Fruit fly (Drosophila melanogaster) whole organism, embryonic: ENCODE data around the gene fok.

Source experiments
- CG10274 ChIP-seq: fragments of 200-800 bp; sonication (Bioruptor generic); optimal IDR thresholded peaks from 3 replicates; lab custom pipeline; 2017; ENCODE audit warnings: missing biosample characterization, mild to moderate bottlenecking, missing genetic modification characterization
- CG10366 ChIP-seq: fragments of 200-800 bp; sonication (Bioruptor generic); IDR thresholded peaks from 2 replicates; pipeline ENCODE4 v1.3.6; 2022; ENCODE audit warnings: missing biosample characterization, missing genetic modification characterization
- CG11695 ChIP-seq: fragments of 200-800 bp; sonication (Bioruptor generic); IDR thresholded peaks from 3 replicates; pipeline ENCODE4 v1.3.6; 2022; ENCODE audit warnings: missing biosample characterization, missing genetic modification characterization
- CG11723 ChIP-seq: fragments of 200-800 bp; sonication (Bioruptor generic); optimal IDR thresholded peaks from 2 replicates; lab custom pipeline; 2017; ENCODE audit warnings: missing biosample characterization, mild to moderate bottlenecking, missing genetic modification characterization
- CG12104 ChIP-seq: fragments of 200-800 bp; sonication (Bioruptor generic); optimal IDR thresholded peaks from 3 replicates; lab custom pipeline; 2016; ENCODE audit warnings: missing biosample characterization, missing genetic modification characterization
- CG13624 ChIP-seq: fragments of 200-800 bp; sonication (Bioruptor generic); optimal IDR thresholded peaks from 2 replicates; lab custom pipeline; 2016; ENCODE audit warnings: missing biosample characterization, missing genetic modification characterization
- CG13775 ChIP-seq: fragments of 200-800 bp; sonication (Bioruptor generic); optimal IDR thresholded peaks from 3 replicates; lab custom pipeline; 2017; ENCODE audit warnings: missing biosample characterization, mild to moderate bottlenecking, missing genetic modification characterization
- CG14710 ChIP-seq: fragments of 200-800 bp; sonication (Bioruptor generic); optimal IDR thresholded peaks from 3 replicates; lab custom pipeline; 2019; ENCODE audit warnings: missing biosample characterization, mild to moderate bottlenecking, missing genetic modification characterization, moderate library complexity
- CG18764 ChIP-seq: fragments of 200-800 bp; sonication (Bioruptor generic); optimal IDR thresholded peaks from 3 replicates; lab custom pipeline; 2016; ENCODE audit warnings: missing biosample characterization, missing genetic modification characterization
- CG2199 ChIP-seq: fragments of 200-800 bp; sonication (Bioruptor generic); IDR thresholded peaks from 3 replicates; pipeline ENCODE4 v1.3.6; 2022; ENCODE audit warnings: missing biosample characterization, missing genetic modification characterization
- CG30020 ChIP-seq: fragments of 200-800 bp; optimal IDR thresholded peaks from 2 replicates; lab custom pipeline; 2019; ENCODE audit warnings: missing biosample characterization, mild to moderate bottlenecking, missing genetic modification characterization, moderate library complexity
- CG3995 ChIP-seq: fragments of 200-800 bp; sonication (Bioruptor generic); optimal IDR thresholded peaks from 3 replicates; lab custom pipeline; 2016; ENCODE audit warnings: missing biosample characterization, missing genetic modification characterization
- CG7839 ChIP-seq: fragments of 200-800 bp; sonication (Bioruptor generic); optimal IDR thresholded peaks from 3 replicates; lab custom pipeline; 2018; ENCODE audit warnings: missing biosample characterization, mild to moderate bottlenecking, missing genetic modification characterization, moderate library complexity
- CG8089 ChIP-seq: fragments of 200-800 bp; sonication (Bioruptor generic); optimal IDR thresholded peaks from 3 replicates; lab custom pipeline; 2016; ENCODE audit warnings: missing biosample characterization, missing genetic modification characterization
- CG8388 ChIP-seq: fragments of 200-800 bp; sonication (Bioruptor generic); optimal IDR thresholded peaks from 2 replicates; lab custom pipeline; 2019; ENCODE audit warnings: missing biosample characterization, mild to moderate bottlenecking, missing genetic modification characterization, moderate library complexity
- Dll ChIP-seq: fragments of 200-800 bp; sonication (Bioruptor generic); IDR thresholded peaks from 4 replicates; pipeline ENCODE4 v1.3.6; 2022; ENCODE audit warnings: missing biosample characterization, missing genetic modification characterization; ENCODE audit not compliant: partially characterized antibody
- E2f1 ChIP-seq: fragments of 200-800 bp; sonication (Bioruptor generic); IDR thresholded peaks from 2 replicates; pipeline ENCODE4 v1.3.6; 2022; ENCODE audit warnings: missing biosample characterization, missing genetic modification characterization
- ERR ChIP-seq: fragments of 200-800 bp; sonication (Bioruptor generic); optimal IDR thresholded peaks from 2 replicates; lab custom pipeline; 2016; ENCODE audit warnings: missing biosample characterization, missing genetic modification characterization
- Gug ChIP-seq: fragments of 200-800 bp; sonication (Bioruptor generic); IDR thresholded peaks from 4 replicates; pipeline ENCODE4 v1.3.6; 2022; ENCODE audit warnings: missing biosample characterization, missing genetic modification characterization
- H15 ChIP-seq: fragments of 200-800 bp; sonication (Bioruptor generic); IDR thresholded peaks from 3 replicates; pipeline ENCODE4 v1.3.6; 2022; ENCODE audit warnings: missing biosample characterization, missing genetic modification characterization
- HLH54F ChIP-seq: fragments of 200-800 bp; sonication (Bioruptor generic); optimal IDR thresholded peaks from 3 replicates; lab custom pipeline; 2016; ENCODE audit warnings: missing biosample characterization, missing genetic modification characterization
- Hey ChIP-seq: fragments of 200-800 bp; sonication (Bioruptor generic); optimal IDR thresholded peaks from 3 replicates; lab custom pipeline; 2018; ENCODE audit warnings: missing biosample characterization, mild to moderate bottlenecking, missing genetic modification characterization
- Lim3 ChIP-seq: fragments of 200-800 bp; sonication (Bioruptor generic); IDR thresholded peaks from 2 replicates; pipeline ENCODE4 v1.3.6; 2022; ENCODE audit warnings: missing biosample characterization, missing genetic modification characterization
- Mad ChIP-seq: fragments of 200-800 bp; sonication (Bioruptor generic); optimal IDR thresholded peaks from 2 replicates; lab custom pipeline; 2016; ENCODE audit warnings: missing biosample characterization, missing genetic modification characterization
- Neu2 ChIP-seq: fragments of 200-800 bp; sonication (Bioruptor generic); optimal IDR thresholded peaks from 3 replicates; lab custom pipeline; 2016; ENCODE audit warnings: missing biosample characterization, missing genetic modification characterization, borderline replicate concordance
- Stat92E ChIP-seq, 3 experiments: fragments of >200 bp in 2 of 3; fragments of 200-800 bp in 1 of 3; sonication (Bioruptor generic) in 1 of 3; optimal IDR thresholded peaks; 2 replicates each; lab custom pipeline; 2017 to 2019; ENCODE audit warnings: missing biosample characterization in 3 of 3, missing genetic modification characterization in 3 of 3, mild to moderate bottlenecking in 1 of 3, moderate library complexity in 1 of 3
- Taf1 ChIP-seq: fragments of 200-800 bp; sonication (Bioruptor generic); IDR thresholded peaks from 2 replicates; pipeline ENCODE4 v1.3.6; 2022; ENCODE audit warnings: missing biosample characterization, missing genetic modification characterization
- Tbp ChIP-seq: fragments of >200 bp; optimal IDR thresholded peaks from 2 replicates; lab custom pipeline; 2018; ENCODE audit warnings: missing biosample characterization, missing genetic modification characterization
- btn ChIP-seq: fragments of 200-800 bp; sonication (Bioruptor generic); optimal IDR thresholded peaks from 2 replicates; lab custom pipeline; 2016; ENCODE audit warnings: missing biosample characterization, missing genetic modification characterization
- corto ChIP-seq: fragments of 200-800 bp; sonication (Bioruptor generic); optimal IDR thresholded peaks from 2 replicates; lab custom pipeline; 2016; ENCODE audit warnings: missing biosample characterization, mild to moderate bottlenecking, missing genetic modification characterization, moderate library complexity
- dati ChIP-seq: fragments of 200-800 bp; sonication (Bioruptor generic); IDR thresholded peaks from 2 replicates; pipeline ENCODE4 v1.3.6; 2022; ENCODE audit warnings: missing biosample characterization, missing genetic modification characterization
- esg ChIP-seq: fragments of 200-800 bp; sonication (Bioruptor generic); conservative IDR thresholded peaks from 2 replicates; pipeline ENCODE4 v1.3.6; 2022; ENCODE audit warnings: missing biosample characterization, missing genetic modification characterization
- exex ChIP-seq: fragments of 200-800 bp; sonication (Bioruptor generic); optimal IDR thresholded peaks from 4 replicates; lab custom pipeline; 2018; ENCODE audit warnings: missing biosample characterization, mild to moderate bottlenecking, missing genetic modification characterization, moderate library complexity
- gce ChIP-seq: fragments of 200-800 bp; sonication (Bioruptor generic); IDR thresholded peaks from 3 replicates; pipeline ENCODE4 v1.3.6; 2022; ENCODE audit warnings: missing biosample characterization, missing genetic modification characterization
- hkb ChIP-seq, 2 experiments: fragments of 200-800 bp in 1 of 2; fragments of >200 bp in 1 of 2; sonication (Bioruptor generic) in 1 of 2; IDR thresholded peaks in 1 of 2; optimal IDR thresholded peaks in 1 of 2; 2 replicates each; pipeline versions ENCODE4 v1.3.6 to Lab custom; 2017 to 2022; ENCODE audit warnings: missing biosample characterization in 1 of 2, missing genetic modification characterization in 1 of 2
- kni ChIP-seq: fragments of 200-800 bp; sonication (Bioruptor generic); optimal IDR thresholded peaks from 3 replicates; lab custom pipeline; 2017; ENCODE audit warnings: mild to moderate bottlenecking, missing biosample characterization, missing genetic modification reagents, missing genetic modification characterization
- maf-S ChIP-seq: fragments of 200-800 bp; sonication (Bioruptor generic); optimal IDR thresholded peaks from 2 replicates; lab custom pipeline; 2016; ENCODE audit warnings: missing biosample characterization, missing genetic modification characterization
- p53 ChIP-seq: fragments of 200-800 bp; sonication (Bioruptor generic); optimal IDR thresholded peaks from 2 replicates; lab custom pipeline; 2016; ENCODE audit warnings: missing biosample characterization, missing genetic modification characterization
- peb ChIP-seq: fragments of 200-800 bp; sonication (Bioruptor generic); IDR thresholded peaks from 2 replicates; pipeline ENCODE4 v1.3.6; 2022; ENCODE audit warnings: missing biosample characterization, missing genetic modification characterization
- pfk ChIP-seq: fragments of 200-800 bp; sonication (Bioruptor generic); optimal IDR thresholded peaks from 2 replicates; lab custom pipeline; 2018; ENCODE audit warnings: missing biosample characterization, mild to moderate bottlenecking, missing genetic modification characterization, moderate library complexity
- phol ChIP-seq: fragments of 200-800 bp; sonication (Bioruptor generic); optimal IDR thresholded peaks from 3 replicates; lab custom pipeline; 2018; ENCODE audit warnings: missing biosample characterization, mild to moderate bottlenecking, missing genetic modification characterization, moderate library complexity
- ro ChIP-seq: fragments of 200-800 bp; sonication (Bioruptor generic); IDR thresholded peaks from 2 replicates; pipeline ENCODE4 v1.3.6; 2022; ENCODE audit warnings: missing biosample characterization, missing genetic modification characterization
- sima ChIP-seq: fragments of 200-800 bp; sonication (Bioruptor generic); optimal IDR thresholded peaks from 2 replicates; lab custom pipeline; 2016; ENCODE audit warnings: missing biosample characterization, missing genetic modification characterization
- sisA ChIP-seq: fragments of 200-800 bp; sonication (Bioruptor generic); IDR thresholded peaks from 2 replicates; pipeline ENCODE4 v1.3.6; 2022; ENCODE audit warnings: missing biosample characterization, missing genetic modification characterization
- slou ChIP-seq: fragments of 200-800 bp; sonication (Bioruptor generic); optimal IDR thresholded peaks from 3 replicates; lab custom pipeline; 2016; ENCODE audit warnings: missing biosample characterization, missing genetic modification characterization
- sna ChIP-seq: fragments of 200-800 bp; sonication (Bioruptor generic); IDR thresholded peaks from 2 replicates; pipeline ENCODE4 v1.3.6; 2022; ENCODE audit warnings: missing biosample characterization, missing genetic modification characterization; ENCODE audit not compliant: partially characterized antibody
- tap ChIP-seq: fragments of 200-800 bp; optimal IDR thresholded peaks from 3 replicates; lab custom pipeline; 2019; ENCODE audit warnings: missing biosample characterization, mild to moderate bottlenecking, missing genetic modification characterization, moderate library complexity
- unpg ChIP-seq: fragments of 200-800 bp; sonication (Bioruptor generic); optimal IDR thresholded peaks from 3 replicates; lab custom pipeline; 2018; ENCODE audit warnings: missing biosample characterization, mild to moderate bottlenecking, missing genetic modification characterization, moderate library complexity
- vfl ChIP-seq: fragments of 200-800 bp; sonication (Bioruptor generic); optimal IDR thresholded peaks from 2 replicates; lab custom pipeline; 2016; ENCODE audit warnings: missing biosample characterization, missing genetic modification characterization
- zf30C ChIP-seq: fragments of 200-800 bp; sonication (Bioruptor generic); optimal IDR thresholded peaks from 3 replicates; lab custom pipeline; 2018; ENCODE audit warnings: missing biosample characterization, mild to moderate bottlenecking, missing genetic modification characterization

Gene fok

DNA sequence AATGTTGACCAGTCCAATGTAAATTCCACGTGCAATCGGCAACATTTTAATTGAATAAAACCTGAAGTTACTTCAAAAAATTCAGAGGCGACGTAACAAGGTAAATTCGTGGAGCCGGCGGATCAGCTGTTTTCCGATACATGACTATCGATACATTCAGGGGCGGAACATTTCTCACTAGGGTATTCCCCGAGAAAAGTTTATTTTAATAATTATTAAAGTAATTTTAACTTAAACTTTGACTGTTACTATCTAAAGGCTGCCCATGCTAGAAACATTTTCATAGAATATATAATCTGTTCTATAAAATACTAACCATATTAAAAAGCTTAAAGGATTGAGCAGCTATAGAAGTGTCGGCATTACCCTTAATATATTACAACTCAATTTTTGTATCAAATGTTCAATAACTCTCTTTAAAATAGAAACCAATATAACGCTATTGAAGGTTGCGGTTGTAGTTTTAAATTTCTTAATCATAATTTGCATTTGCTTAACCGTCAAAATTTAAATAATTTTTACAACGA is 12.3 kb upstream of the fok start, which contains the start of the genes mRpS18B and Kua (continued):
- TF ChIP-seq btn (GFP tag; lab: Kevin White, UChicago), result no peak
- TF ChIP-seq CG8388 (GFP tag; lab: Kevin White, UChicago), result peak; percentile 41
- no peak for TF ChIP-seq corto (GFP tag; lab: Kevin White, UChicago)
- no peak for TF ChIP-seq zf30C (GFP tag; lab: Kevin White, UChicago)
- TF ChIP-seq esg (GFP tag; lab: Robert Waterston, UW), result 0 out of 2 replicates have a peak, but pooled peaks have one; percentile 15
- TF ChIP-seq ERR (GFP tag; lab: Kevin White, UChicago), result no peak
- TF ChIP-seq ro, result no peak
- no peak; the same call in 1 of the 2 replicates for TF ChIP-seq E2f1 (GFP tag; lab: Robert Waterston, UW)
- no peak for TF ChIP-seq Lim3 (GFP tag; lab: Robert Waterston, UW)
- peak; percentile 59 for TF ChIP-seq CG13775 (GFP tag; lab: Kevin White, UChicago)
- TF ChIP-seq slou (GFP tag; lab: Kevin White, UChicago), result no peak
- TF ChIP-seq Stat92E (GFP tag; optimal IDR thresholded peaks at IDR 0.05; lab: Kevin White, UChicago), result no peak
- TF ChIP-seq tap, result peak; percentile 29
- TF ChIP-seq H15 (GFP tag; lab: Robert Waterston, UW), result peak; percentile 52; the same call in 1 of the 3 replicates
- peak; percentile 50 for TF ChIP-seq phol (tag; lab: Kevin White, UChicago)
- no peak for TF ChIP-seq p53
- peak; percentile 64; the same call in 1 of the 2 replicates for TF ChIP-seq sisA (GFP tag; lab: Robert Waterston, UW)
- TF ChIP-seq CG11723 (GFP tag; lab: Kevin White, UChicago), result no peak
- peak; percentile 26 for TF ChIP-seq CG13624
- TF ChIP-seq Tbp, result no peak
- peak; percentile 52; the same call in 2 of the 4 replicates for TF ChIP-seq Dll
- peak; percentile 62 for TF ChIP-seq unpg (GFP tag; lab: Kevin White, UChicago)
- TF ChIP-seq Gug, result no peak; the same call in 3 of the 4 replicates
- TF ChIP-seq exex (tag; lab: Kevin White, UChicago), result no peak
- TF ChIP-seq dati (GFP tag; lab: Robert Waterston, UW), result no peak
- TF ChIP-seq CG18764 (GFP tag; lab: Kevin White, UChicago), result peak; percentile 1
- TF ChIP-seq CG2199 (GFP tag; lab: Robert Waterston, UW), result no peak
- TF ChIP-seq HLH54F (GFP tag; lab: Kevin White, UChicago), result no peak
- no peak for TF ChIP-seq Taf1 (GFP tag; lab: Robert Waterston, UW)
- TF ChIP-seq Neu2 (GFP tag; lab: Kevin White, UChicago), result no peak
- TF ChIP-seq maf-S (GFP tag; lab: Kevin White, UChicago), result no peak
- TF ChIP-seq CG7839 (tag; lab: Kevin White, UChicago), result peak; percentile 69
- no peak for TF ChIP-seq gce (GFP tag; lab: Robert Waterston, UW)
- TF ChIP-seq sima (GFP tag; lab: Kevin White, UChicago), result no peak
- TF ChIP-seq CG8089 (GFP tag; lab: Kevin White, UChicago), result no peak
- no peak for TF ChIP-seq hkb (optimal IDR thresholded peaks at IDR 0.05; lab: Kevin White, UChicago)
- peak; percentile 53 for TF ChIP-seq hkb (GFP tag; IDR thresholded peaks at IDR 0.05; lab: Robert Waterston, UW)
- peak; percentile 0 for TF ChIP-seq Mad (GFP tag; lab: Kevin White, UChicago)
- TF ChIP-seq peb (GFP tag; lab: Robert Waterston, UW), result 0 out of 2 replicates have a peak, but pooled peaks have one; percentile 19
- peak; percentile 51 for TF ChIP-seq CG12104 (GFP tag; lab: Kevin White, UChicago)
- TF ChIP-seq sna (GFP tag; lab: Robert Waterston, UW), result 0 out of 2 replicates have a peak, but pooled peaks have one; percentile 23
- no peak for TF ChIP-seq CG3995 (GFP tag; lab: Kevin White, UChicago)
- TF ChIP-seq CG11695 (GFP tag; lab: Robert Waterston, UW), result 0 out of 3 replicates have a peak, but pooled peaks have one; percentile 11
- no peak for TF ChIP-seq kni (GFP tag; lab: Kevin White, UChicago)
- peak; percentile 65 for TF ChIP-seq CG14710 (tag; lab: Kevin White, UChicago)
- TF ChIP-seq CG30020 (tag; lab: Kevin White, UChicago), result peak; percentile 45
- no peak for TF ChIP-seq vfl (GFP tag; lab: Kevin White, UChicago)
- no peak for TF ChIP-seq Hey (tag; lab: Kevin White, UChicago)
- TF ChIP-seq CG10274, result no peak
- TF ChIP-seq CG10366 (GFP tag; lab: Robert Waterston, UW), result peak; percentile 31; the same call in 1 of the 2 replicates
- no peak for TF ChIP-seq pfk
